Fruit fly (Drosophila melanogaster): ENCODE measurements around the gene swm.
A peak's percentile ranks its signal among the peaks of the same experiment; 100 is the strongest.

Gene swm

DNA sequence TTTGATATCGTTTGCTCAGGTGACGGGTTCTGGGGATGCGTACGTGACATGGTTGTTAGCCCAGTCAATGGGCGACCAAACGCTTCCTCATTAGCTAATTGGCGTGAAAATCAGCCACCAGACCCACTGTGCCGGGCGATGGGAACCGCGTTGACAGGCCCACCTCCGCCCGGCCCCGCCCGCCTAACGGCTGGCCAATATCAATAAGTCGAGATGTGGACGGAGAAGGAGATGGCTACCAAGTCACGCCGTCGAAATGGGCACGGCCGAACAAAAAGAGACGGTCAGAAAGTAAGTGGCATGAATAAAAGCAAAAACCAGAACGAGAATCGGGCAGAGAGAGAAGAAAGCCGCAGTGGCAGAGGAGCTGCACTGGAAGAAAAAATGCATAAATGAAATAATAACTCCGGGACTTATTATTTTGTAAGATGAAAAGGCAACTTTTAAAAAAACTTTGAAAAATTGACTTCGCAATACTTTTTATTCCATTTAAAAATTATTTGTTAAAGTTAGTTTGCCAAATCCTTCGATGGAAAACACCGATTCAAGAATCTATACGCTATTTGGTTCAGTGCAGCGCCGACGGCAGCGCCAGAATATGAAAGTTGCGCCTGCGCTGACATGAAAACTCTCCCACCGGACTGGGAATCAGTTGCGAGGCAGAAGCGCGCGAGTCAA, 44.9 kb downstream of the swm start, which contains the start of gene CG13082 (continued):
- TF ChIP-seq pita (GFP tag; optimal IDR thresholded peaks at IDR 0.05) (no peak), CG1024 (GFP tag; IDR thresholded peaks at IDR 0.05) (no peak), stwl (tag; optimal IDR thresholded peaks at IDR 0.05) (no peak), CG9727 (GFP tag; optimal IDR thresholded peaks at IDR 0.05) (peak; percentile 58), CG18476 (GFP tag; optimal IDR thresholded peaks at IDR 0.05) (no peak), sens (GFP tag) (peak; percentile 93), sr (GFP tag; IDR thresholded peaks at IDR 0.05) (no peak), hb (GFP tag; IDR thresholded peaks at IDR 0.05; ENCODE audit: partially characterized antibody) (no peak), ttk (GFP tag; IDR thresholded peaks at IDR 0.05) (no peak), ap (GFP tag; IDR thresholded peaks at IDR 0.05) (no peak), Kr (GFP tag; optimal IDR thresholded peaks at IDR 0.05) (no peak), CG12299 (tag; optimal IDR thresholded peaks at IDR 0.05) (no peak), HLHmδ (GFP tag; optimal IDR thresholded peaks at IDR 0.05) (no peak), unc-4 (GFP tag; IDR thresholded peaks at IDR 0.05; ENCODE audit: partially characterized antibody) (no peak), CG6813 (GFP tag; optimal IDR thresholded peaks at IDR 0.05) (peak; percentile 3), CG30403 (GFP tag; optimal IDR thresholded peaks at IDR 0.05) (peak; percentile 63), CG18619 (GFP tag; optimal IDR thresholded peaks at IDR 0.05) (no peak), CG17829 (tag; optimal IDR thresholded peaks at IDR 0.05) (peak; percentile 78), knrl (GFP tag; IDR thresholded peaks at IDR 0.05; ENCODE audit: partially characterized antibody) (no peak), CG3065 (GFP tag; optimal IDR thresholded peaks at IDR 0.05) (no peak), CG8924 (tag; optimal IDR thresholded peaks at IDR 0.05) (peak; percentile 62), Atf-2 (GFP tag; optimal IDR thresholded peaks at IDR 0.05) (peak; percentile 41), HLH4C (GFP tag; IDR thresholded peaks at IDR 0.05; ENCODE audit: partially characterized antibody) (no peak), Atf3 (GFP tag; optimal IDR thresholded peaks at IDR 0.05) (no peak), fru (optimal IDR thresholded peaks at IDR 0.05) (no peak), CG11085 (GFP tag; IDR thresholded peaks at IDR 0.05) (no peak), phol (tag; optimal IDR thresholded peaks at IDR 0.05) (peak; percentile 74), Adf1 (GFP tag; IDR thresholded peaks at IDR 0.05) (no peak), sc (optimal IDR thresholded peaks at IDR 0.05) (no peak), sc (GFP tag; optimal IDR thresholded peaks at IDR 0.05) (peak; percentile 61), nerfin-1 (tag; optimal IDR thresholded peaks at IDR 0.05) (peak; percentile 48), Ets97D (GFP tag; optimal IDR thresholded peaks at IDR 0.05) (no peak), Hsf (GFP tag; optimal IDR thresholded peaks at IDR 0.05) (peak; percentile 51), scrt (GFP tag; optimal IDR thresholded peaks at IDR 0.05) (no peak), CG7357 (GFP tag; IDR thresholded peaks at IDR 0.05) (no peak), CG17912 (GFP tag; optimal IDR thresholded peaks at IDR 0.05) (no peak), CG6175 (GFP tag; IDR thresholded peaks at IDR 0.05) (no peak), gem (tag; optimal IDR thresholded peaks at IDR 0.05) (peak; percentile 76), fd96Cb (tag; optimal IDR thresholded peaks at IDR 0.05) (peak; percentile 59), C15 (GFP tag; IDR thresholded peaks at IDR 0.05) (no peak), NC2α (GFP tag; optimal IDR thresholded peaks at IDR 0.05) (no peak), eyg (GFP tag; optimal IDR thresholded peaks at IDR 0.05) (no peak), Oaz (GFP tag; IDR thresholded peaks at IDR 0.05) (no peak), CG34224 (GFP tag; IDR thresholded peaks at IDR 0.05; ENCODE audit: partially characterized antibody) (no peak), Tbp (GFP tag; optimal IDR thresholded peaks at IDR 0.05) (no peak), da (GFP tag; optimal IDR thresholded peaks at IDR 0.05) (no peak), CG18599 (GFP tag; optimal IDR thresholded peaks at IDR 0.05) (peak; percentile 30), CG1529 (GFP tag; optimal IDR thresholded peaks at IDR 0.05) (peak; percentile 49), CG10543 (GFP tag; optimal IDR thresholded peaks at IDR 0.05) (no peak), CG16779 (GFP tag; IDR thresholded peaks at IDR 0.05) (no peak), E2f1 (GFP tag; IDR thresholded peaks at IDR 0.05) (no peak)

Measured in whole organism, embryonic.